Worm (Caenorhabditis elegans): ENCODE results near the gene T02B11.3.

- no peak for TF ChIP-seq nhr-12 (tag; optimal IDR thresholded peaks at IDR 0.05)
- TF ChIP-seq hlh-1 (tag; optimal IDR thresholded peaks at IDR 0.05), result no peak
- peak; percentile 81 for TF ChIP-seq elt-1 (tag; optimal IDR thresholded peaks at IDR 0.05; ENCODE audit: borderline replicate concordance, insufficient read depth)
- TF ChIP-seq mab-5 (tag; optimal IDR thresholded peaks at IDR 0.05), result no peak
- TF ChIP-seq pha-4 (tag; optimal IDR thresholded peaks at IDR 0.05), result no peak
- TF ChIP-seq nhr-76 (tag; optimal IDR thresholded peaks at IDR 0.05), result no peak
- TF ChIP-seq tbx-8 (GFP tag; optimal IDR thresholded peaks at IDR 0.05), result no peak
- no peak for TF ChIP-seq elt-3 (tag; optimal IDR thresholded peaks at IDR 0.05)
- TF ChIP-seq mep-1 (tag; optimal IDR thresholded peaks at IDR 0.05), result no peak
- no peak for TF ChIP-seq lsy-2 (tag; optimal IDR thresholded peaks at IDR 0.05)
- no peak for TF ChIP-seq snpc-4 (tag; optimal IDR thresholded peaks at IDR 0.05)
- TF ChIP-seq unc-62 (GFP tag; optimal IDR thresholded peaks at IDR 0.05), result no peak
- TF ChIP-seq unc-39 (tag; optimal IDR thresholded peaks at IDR 0.05), result no peak
- no peak for TF ChIP-seq nhr-28 (tag; optimal IDR thresholded peaks at IDR 0.05)
Measured at ce11 chrV:910588-910987, 44.0 kb upstream of the T02B11.3 start.
